Fruit fly (Drosophila melanogaster) whole organism, embryonic: ENCODE measurements around the gene CG4382.

ENCODE experiments used
- Abd-B ChIP-seq: fragments of 200-800 bp; sonication (Bioruptor generic); optimal IDR thresholded peaks from 2 replicates; lab custom pipeline; 2018; ENCODE audit warnings: missing biosample characterization, mild to moderate bottlenecking, missing genetic modification characterization, moderate library complexity
- Atf6 ChIP-seq: fragments of 200-800 bp; sonication (Bioruptor generic); IDR thresholded peaks from 2 replicates; pipeline ENCODE4 v1.3.6; 2022; ENCODE audit warnings: missing biosample characterization, missing genetic modification characterization
- B-H2 ChIP-seq: fragments of 200-800 bp; sonication (Bioruptor generic); optimal IDR thresholded peaks from 2 replicates; lab custom pipeline; 2018; ENCODE audit warnings: missing biosample characterization, mild to moderate bottlenecking, missing genetic modification characterization
- CG10321 ChIP-seq: fragments of 200-800 bp; sonication (Bioruptor generic); IDR thresholded peaks from 2 replicates; pipeline ENCODE4 v1.3.6; 2022; ENCODE audit warnings: missing biosample characterization, missing genetic modification characterization
- CG10979 ChIP-seq: fragments of 200-800 bp; sonication (Bioruptor generic); optimal IDR thresholded peaks from 2 replicates; lab custom pipeline; 2018; ENCODE audit warnings: missing biosample characterization, mild to moderate bottlenecking, missing genetic modification characterization, moderate library complexity
- CG11093 ChIP-seq: fragments of 200-800 bp; sonication (Bioruptor generic); IDR thresholded peaks from 3 replicates; pipeline ENCODE4 v1.3.6; 2022; ENCODE audit warnings: missing biosample characterization, missing genetic modification characterization
- CG11247 ChIP-seq: fragments of 200-800 bp; sonication (Bioruptor generic); IDR thresholded peaks from 2 replicates; pipeline ENCODE4 v1.3.6; 2022; ENCODE audit warnings: missing biosample characterization, missing genetic modification characterization
- CG12155 ChIP-seq: fragments of 200-800 bp; sonication (Bioruptor generic); optimal IDR thresholded peaks from 3 replicates; lab custom pipeline; 2016; ENCODE audit warnings: missing biosample characterization, missing genetic modification characterization
- CG12391 ChIP-seq: fragments of 200-800 bp; sonication (Bioruptor generic); optimal IDR thresholded peaks from 3 replicates; lab custom pipeline; 2018; ENCODE audit warnings: missing biosample characterization, mild to moderate bottlenecking, missing genetic modification characterization, moderate library complexity
- CG12769 ChIP-seq: fragments of 200-800 bp; sonication (Bioruptor generic); optimal IDR thresholded peaks from 2 replicates; lab custom pipeline; 2019; ENCODE audit warnings: missing biosample characterization, mild to moderate bottlenecking, missing genetic modification characterization, moderate library complexity
- CG13287 ChIP-seq: fragments of 200-800 bp; sonication (Bioruptor generic); IDR thresholded peaks from 2 replicates; pipeline ENCODE4 v1.3.6; 2022; ENCODE audit warnings: missing biosample characterization, missing genetic modification characterization; ENCODE audit not compliant: partially characterized antibody
- CG14710 ChIP-seq: fragments of 200-800 bp; sonication (Bioruptor generic); optimal IDR thresholded peaks from 3 replicates; lab custom pipeline; 2019; ENCODE audit warnings: missing biosample characterization, mild to moderate bottlenecking, missing genetic modification characterization, moderate library complexity
- CG18619 ChIP-seq: fragments of 200-800 bp; sonication (Bioruptor generic); optimal IDR thresholded peaks from 3 replicates; lab custom pipeline; 2017; ENCODE audit warnings: missing biosample characterization, mild to moderate bottlenecking, missing genetic modification characterization
- CG2202 ChIP-seq: fragments of 200-800 bp; sonication (Bioruptor generic); optimal IDR thresholded peaks from 2 replicates; lab custom pipeline; 2018; ENCODE audit warnings: missing biosample characterization, mild to moderate bottlenecking, missing genetic modification characterization
- CG3065 ChIP-seq: fragments of 200-800 bp; sonication (Bioruptor generic); optimal IDR thresholded peaks from 2 replicates; lab custom pipeline; 2016; ENCODE audit warnings: missing biosample characterization, missing genetic modification characterization
- CG3407 ChIP-seq: fragments of 200-800 bp; sonication (Bioruptor generic); optimal IDR thresholded peaks from 2 replicates; lab custom pipeline; 2018; ENCODE audit warnings: missing biosample characterization, mild to moderate bottlenecking, missing genetic modification characterization
- CG3838 ChIP-seq: fragments of 200-800 bp; sonication (Bioruptor generic); optimal IDR thresholded peaks from 3 replicates; lab custom pipeline; 2016; ENCODE audit warnings: missing biosample characterization, missing genetic modification characterization
- CG4360 ChIP-seq: fragments of 200-800 bp; sonication (Bioruptor generic); IDR thresholded peaks from 2 replicates; pipeline ENCODE4 v1.3.6; 2022; ENCODE audit warnings: missing biosample characterization, missing genetic modification characterization
- CG4617 ChIP-seq: fragments of 200-800 bp; sonication (Bioruptor generic); optimal IDR thresholded peaks from 3 replicates; lab custom pipeline; 2016; ENCODE audit warnings: missing biosample characterization, missing genetic modification characterization, borderline replicate concordance
- CG5245 ChIP-seq: fragments of 200-800 bp; sonication (Bioruptor generic); optimal IDR thresholded peaks from 3 replicates; lab custom pipeline; 2016; ENCODE audit warnings: missing biosample characterization, missing genetic modification characterization
- CG6254 ChIP-seq: fragments of 200-800 bp; sonication (Bioruptor generic); optimal IDR thresholded peaks from 3 replicates; lab custom pipeline; 2017; ENCODE audit warnings: mild to moderate bottlenecking, missing biosample characterization, missing genetic modification reagents, missing genetic modification characterization
- CG6272 ChIP-seq: fragments of 200-800 bp; sonication (Bioruptor generic); IDR thresholded peaks from 2 replicates; pipeline ENCODE4 v1.3.6; 2022; ENCODE audit warnings: missing biosample characterization, missing genetic modification characterization
- CG8359 ChIP-seq: fragments of 200-800 bp; sonication (Bioruptor generic); optimal IDR thresholded peaks from 2 replicates; lab custom pipeline; 2017; ENCODE audit warnings: missing biosample characterization, mild to moderate bottlenecking, missing genetic modification characterization, borderline replicate concordance
- CG8944 ChIP-seq: fragments of 200-800 bp; sonication (Bioruptor generic); optimal IDR thresholded peaks from 3 replicates; lab custom pipeline; 2016; ENCODE audit warnings: missing biosample characterization, missing genetic modification characterization
- Dip2 ChIP-seq: fragments of 200-800 bp; sonication (Bioruptor generic); IDR thresholded peaks from 2 replicates; pipeline ENCODE4 v1.3.6; 2022; ENCODE audit warnings: missing biosample characterization, missing genetic modification characterization
- Dll ChIP-seq: fragments of 200-800 bp; sonication (Bioruptor generic); IDR thresholded peaks from 4 replicates; pipeline ENCODE4 v1.3.6; 2022; ENCODE audit warnings: missing biosample characterization, missing genetic modification characterization; ENCODE audit not compliant: partially characterized antibody
- Elba2 ChIP-seq: fragments of 200-800 bp; sonication (Bioruptor generic); optimal IDR thresholded peaks from 3 replicates; lab custom pipeline; 2016; ENCODE audit warnings: missing biosample characterization, missing genetic modification characterization
- Gug ChIP-seq: fragments of 200-800 bp; sonication (Bioruptor generic); IDR thresholded peaks from 4 replicates; pipeline ENCODE4 v1.3.6; 2022; ENCODE audit warnings: missing biosample characterization, missing genetic modification characterization
- HLH4C ChIP-seq: fragments of 200-800 bp; sonication (Bioruptor generic); IDR thresholded peaks from 3 replicates; pipeline ENCODE4 v1.3.6; 2022; ENCODE audit warnings: missing biosample characterization, missing genetic modification characterization; ENCODE audit not compliant: partially characterized antibody
- Hmr ChIP-seq: fragments of 200-800 bp; sonication (Bioruptor generic); optimal IDR thresholded peaks from 3 replicates; lab custom pipeline; 2017; ENCODE audit warnings: mild to moderate bottlenecking, missing biosample characterization, missing genetic modification reagents, missing genetic modification characterization
- Hr39 ChIP-seq: fragments of >200 bp; optimal IDR thresholded peaks from 2 replicates; lab custom pipeline; 2017
- Lhr ChIP-seq: fragments of 200-800 bp; sonication (Bioruptor generic); optimal IDR thresholded peaks from 3 replicates; lab custom pipeline; 2017; ENCODE audit warnings: mild to moderate bottlenecking, missing biosample characterization, missing genetic modification reagents, missing genetic modification characterization
- Sox100B ChIP-seq: fragments of 200-800 bp; sonication (Bioruptor generic); optimal IDR thresholded peaks from 3 replicates; lab custom pipeline; 2018; ENCODE audit warnings: missing biosample characterization, mild to moderate bottlenecking, missing genetic modification characterization
- az2 ChIP-seq: fragments of 200-800 bp; sonication (Bioruptor generic); optimal IDR thresholded peaks from 3 replicates; lab custom pipeline; 2016; ENCODE audit warnings: missing biosample characterization, missing genetic modification characterization
- bab2 ChIP-seq: fragments of 200-800 bp; sonication (Bioruptor generic); optimal IDR thresholded peaks from 2 replicates; lab custom pipeline; 2016; ENCODE audit warnings: missing biosample characterization, missing genetic modification characterization
- bbx ChIP-seq: fragments of 200-800 bp; sonication (Bioruptor generic); IDR thresholded peaks from 2 replicates; pipeline ENCODE4 v1.3.6; 2022; ENCODE audit warnings: missing biosample characterization, missing genetic modification characterization; ENCODE audit not compliant: partially characterized antibody
- cato ChIP-seq: fragments of 200-800 bp; sonication (Bioruptor generic); optimal IDR thresholded peaks from 2 replicates; lab custom pipeline; 2016; ENCODE audit warnings: missing biosample characterization, missing genetic modification characterization, borderline replicate concordance
- cwo ChIP-seq: fragments of 200-800 bp; sonication (Bioruptor generic); optimal IDR thresholded peaks from 3 replicates; lab custom pipeline; 2017; ENCODE audit warnings: missing biosample characterization, missing genetic modification characterization, mild to moderate bottlenecking, moderate library complexity, missing genetic modification reagents
- dysf ChIP-seq: fragments of 200-800 bp; sonication (Bioruptor generic); IDR thresholded peaks from 3 replicates; pipeline ENCODE4 v1.3.6; 2022; ENCODE audit warnings: missing biosample characterization, missing genetic modification characterization
- hbn ChIP-seq: fragments of 200-800 bp; sonication (Bioruptor generic); IDR thresholded peaks from 2 replicates; pipeline ENCODE4 v1.3.6; 2022; ENCODE audit warnings: missing biosample characterization, missing genetic modification characterization; ENCODE audit not compliant: partially characterized antibody
- nmo ChIP-seq: fragments of 200-800 bp; sonication (Bioruptor generic); optimal IDR thresholded peaks from 2 replicates; lab custom pipeline; 2018; ENCODE audit warnings: missing biosample characterization, mild to moderate bottlenecking, missing genetic modification characterization, moderate library complexity
- phol ChIP-seq: fragments of 200-800 bp; sonication (Bioruptor generic); optimal IDR thresholded peaks from 3 replicates; lab custom pipeline; 2018; ENCODE audit warnings: missing biosample characterization, mild to moderate bottlenecking, missing genetic modification characterization, moderate library complexity
- pzg ChIP-seq: fragments of 200-800 bp; sonication (Bioruptor generic); optimal IDR thresholded peaks from 3 replicates; lab custom pipeline; 2018; ENCODE audit warnings: missing biosample characterization, mild to moderate bottlenecking, missing genetic modification characterization, moderate library complexity
- rib ChIP-seq: fragments of 200-800 bp; sonication (Bioruptor generic); IDR thresholded peaks from 2 replicates; pipeline ENCODE4 v1.3.6; 2022; ENCODE audit warnings: missing biosample characterization, missing genetic modification characterization
- salm ChIP-seq: fragments of 200-800 bp; sonication (Bioruptor generic); optimal IDR thresholded peaks from 2 replicates; lab custom pipeline; 2018; ENCODE audit warnings: missing biosample characterization, mild to moderate bottlenecking, missing genetic modification characterization
- scrt ChIP-seq: fragments of 200-800 bp; sonication (Bioruptor generic); optimal IDR thresholded peaks from 2 replicates; lab custom pipeline; 2018; ENCODE audit warnings: missing biosample characterization, mild to moderate bottlenecking, missing genetic modification characterization, moderate library complexity
- slou ChIP-seq: fragments of 200-800 bp; sonication (Bioruptor generic); optimal IDR thresholded peaks from 3 replicates; lab custom pipeline; 2016; ENCODE audit warnings: missing biosample characterization, missing genetic modification characterization
- tin ChIP-seq: fragments of 200-800 bp; sonication (Bioruptor generic); optimal IDR thresholded peaks from 3 replicates; lab custom pipeline; 2016; ENCODE audit warnings: missing biosample characterization, missing genetic modification characterization
- wek ChIP-seq: fragments of 200-800 bp; sonication (Bioruptor generic); optimal IDR thresholded peaks from 3 replicates; lab custom pipeline; 2018; ENCODE audit warnings: missing biosample characterization, mild to moderate bottlenecking, missing genetic modification characterization, moderate library complexity

CG4382 gene

DNA sequence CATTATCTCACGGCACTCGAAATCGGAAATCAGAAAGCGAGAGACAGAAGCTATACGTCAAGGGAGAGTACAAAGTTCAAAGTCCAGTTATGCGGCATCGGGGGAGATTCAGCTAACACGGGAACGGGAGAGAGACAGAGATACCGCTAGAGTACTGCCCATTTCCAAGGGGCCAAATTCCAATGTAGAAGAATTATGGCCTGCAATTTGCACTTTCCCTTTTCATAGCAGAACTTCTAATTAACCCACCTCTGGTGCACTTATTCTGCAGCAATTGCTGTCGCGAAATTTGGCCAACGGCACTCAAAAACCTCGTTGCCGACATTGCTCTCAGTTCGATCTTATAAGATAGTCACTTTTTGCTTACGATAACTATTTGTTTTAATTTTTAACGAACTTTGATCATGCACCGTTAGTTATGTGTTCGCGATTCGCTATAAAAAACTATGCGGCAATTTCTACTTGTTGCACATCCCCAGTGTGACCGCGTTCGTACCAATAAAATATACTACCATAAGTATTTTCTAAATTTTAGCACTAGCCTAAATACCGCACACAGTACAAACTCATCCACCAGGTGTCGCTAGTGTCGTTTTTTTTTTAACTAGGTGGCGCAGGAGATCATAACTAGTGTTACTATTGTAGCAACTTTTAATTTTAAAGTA is 24.3 kb downstream of the CG4382 start, which contains the start of gene Mtpalpha (continued):
- TF ChIP-seq Atf6 (GFP tag; lab: Robert Waterston, UW) (no peak), Hmr (GFP tag; lab: Kevin White, UChicago) (peak; percentile 74), CG6272 (GFP tag; lab: Robert Waterston, UW) (no peak), B-H2 (GFP tag; lab: Kevin White, UChicago) (peak; percentile 1), CG4360 (GFP tag; lab: Robert Waterston, UW) (no peak), CG11093 (no peak), CG3065 (GFP tag; lab: Kevin White, UChicago) (peak; percentile 20), Sox100B (GFP tag; lab: Kevin White, UChicago) (peak; percentile 8), Lhr (GFP tag; lab: Kevin White, UChicago) (peak; percentile 88), CG18619 (GFP tag; lab: Kevin White, UChicago) (no peak), CG10979 (tag; lab: Kevin White, UChicago) (peak; percentile 100), nmo (GFP tag; lab: Kevin White, UChicago) (peak; percentile 56), CG5245 (GFP tag; lab: Kevin White, UChicago) (peak; percentile 50), cato (GFP tag; lab: Kevin White, UChicago) (no peak), CG4617 (GFP tag; lab: Kevin White, UChicago) (peak; percentile 61), bab2 (GFP tag; lab: Kevin White, UChicago) (peak; percentile 41), az2 (GFP tag; lab: Kevin White, UChicago) (peak; percentile 50), phol (tag; lab: Kevin White, UChicago) (peak; percentile 27), hbn (no peak), CG13287 (no peak; the same call in none of the 2 replicates), CG12769 (tag; lab: Kevin White, UChicago) (no peak), Gug (GFP tag; lab: Robert Waterston, UW) (0 out of 4 replicates have a peak, but pooled peaks have one; percentile 20), CG12391 (tag; lab: Kevin White, UChicago) (peak; percentile 44), tin (GFP tag; lab: Kevin White, UChicago) (peak; percentile 47), CG14710 (tag; lab: Kevin White, UChicago) (peak; percentile 47), CG2202 (tag; lab: Kevin White, UChicago) (no peak), CG6254 (GFP tag; lab: Kevin White, UChicago) (peak; percentile 71), Abd-B (no peak), CG3838 (GFP tag; lab: Kevin White, UChicago) (peak; percentile 84), Dll (no peak), rib (GFP tag; lab: Robert Waterston, UW) (peak; percentile 36; the same call in 1 of the 2 replicates), CG3407 (GFP tag; lab: Kevin White, UChicago) (no peak), wek (GFP tag; lab: Kevin White, UChicago) (no peak), slou (no peak), Dip2 (GFP tag; lab: Robert Waterston, UW) (peak; percentile 98), HLH4C (GFP tag; lab: Robert Waterston, UW) (no peak), Hr39 (lab: Kevin White, UChicago) (no peak), CG12155 (GFP tag; lab: Kevin White, UChicago) (peak; percentile 48), cwo (GFP tag; lab: Kevin White, UChicago) (no peak), salm (tag; lab: Kevin White, UChicago) (peak; percentile 6), bbx (GFP tag; lab: Robert Waterston, UW) (peak; percentile 12; the same call in 1 of the 2 replicates), CG8359 (no peak), CG11247 (peak; percentile 61), CG10321 (GFP tag; lab: Robert Waterston, UW) (no peak), scrt (GFP tag; lab: Kevin White, UChicago) (peak; percentile 99), Elba2 (GFP tag; lab: Kevin White, UChicago) (peak; percentile 2), dysf (GFP tag; lab: Robert Waterston, UW) (peak; percentile 53; the same call in 2 of the 3 replicates), pzg (GFP tag; lab: Kevin White, UChicago) (peak; percentile 73), CG8944 (GFP tag; lab: Kevin White, UChicago) (peak; percentile 4)
